Worm (Caenorhabditis elegans) whole organism, L1 larva: ENCODE results near the gene prde-1.

ENCODE experiments used
- C16A3.4 ChIP-seq: fragments of 150-350 bp; optimal IDR thresholded peaks from 2 replicates; lab custom pipeline; 2014; ENCODE audit warnings: missing biosample characterization, missing genetic modification characterization
- Y116A8C.19 ChIP-seq: sonication (generic microtip); optimal IDR thresholded peaks from 2 replicates; lab custom pipeline; 2016; ENCODE audit warnings: missing compliant biosample characterization, missing genetic modification characterization, borderline replicate concordance
- aha-1 ChIP-seq: fragments of 150-350 bp; optimal IDR thresholded peaks from 2 replicates; lab custom pipeline; 2014; ENCODE audit warnings: missing biosample characterization, missing genetic modification characterization
- alr-1 ChIP-seq: fragments of 200-800 bp; sonication (Bioruptor generic); optimal IDR thresholded peaks from 2 replicates; lab custom pipeline; 2018; ENCODE audit warnings: borderline replicate concordance, mild to moderate bottlenecking, missing genetic modification characterization, missing compliant biosample characterization
- aly-2 ChIP-seq: fragments of 150-350 bp; optimal IDR thresholded peaks from 2 replicates; lab custom pipeline; 2014; ENCODE audit warnings: missing biosample characterization, missing genetic modification characterization
- ama-1 ChIP-seq: fragments of 150-350 bp; optimal IDR thresholded peaks from 2 replicates; lab custom pipeline; 2014
- blmp-1 ChIP-seq: fragments of 150-350 bp; optimal IDR thresholded peaks from 2 replicates; lab custom pipeline; 2014; ENCODE audit warnings: missing biosample characterization, missing genetic modification characterization
- ceh-82 ChIP-seq, 3 experiments: fragments of 150-350 bp in 1 of 3; sonication (generic microtip) in 2 of 3; optimal IDR thresholded peaks; 2 replicates each; lab custom pipeline; 2014 to 2017; ENCODE audit warnings: missing biosample characterization in 3 of 3, missing genetic modification characterization in 3 of 3
- ceh-88 ChIP-seq: fragments of 200-800 bp; sonication (Bioruptor generic); IDR thresholded peaks from 2 replicates; pipeline ENCODE4 v1.3.6; 2022; ENCODE audit warnings: missing genetic modification characterization, missing compliant biosample characterization
- dpl-1 ChIP-seq, 3 experiments: fragments of 150-350 bp in 2 of 3; sonication (generic microtip) in 1 of 3; optimal IDR thresholded peaks; 2 replicates each; lab custom pipeline; 2014 to 2017; ENCODE audit warnings: missing biosample characterization in 3 of 3, missing genetic modification characterization in 3 of 3, missing genetic modification reagents in 3 of 3
- efl-1 ChIP-seq, 4 experiments: fragments of 150-350 bp; optimal IDR thresholded peaks in 3 of 4; peaks in 1 of 4; 1 replicate in 1 of 4; 2 replicates in 3 of 4; lab custom pipeline; 2014; ENCODE audit warnings: missing biosample characterization in 2 of 4, missing genetic modification characterization in 2 of 4, missing genetic modification reagents in 2 of 4
- egl-27 ChIP-seq, 2 experiments: fragments of 150-350 bp in 1 of 2; sonication (generic microtip); optimal IDR thresholded peaks; 3 replicates each; lab custom pipeline; 2017 to 2018; ENCODE audit warnings: missing biosample characterization in 2 of 2, missing genetic modification characterization in 2 of 2, missing genetic modification reagents in 2 of 2
- elt-2 ChIP-seq: sonication (generic microtip); optimal IDR thresholded peaks from 2 replicates; lab custom pipeline; 2016; ENCODE audit warnings: missing genetic modification characterization, mild to moderate bottlenecking, inconsistent platforms, missing compliant biosample characterization, missing genetic modification reagents
- fkh-10 ChIP-seq: sonication (generic microtip); optimal IDR thresholded peaks from 2 replicates; lab custom pipeline; 2017; ENCODE audit warnings: missing biosample characterization, missing genetic modification reagents, missing genetic modification characterization
- fkh-8 ChIP-seq: sonication (generic microtip); optimal IDR thresholded peaks from 2 replicates; lab custom pipeline; 2016; ENCODE audit warnings: mild to moderate bottlenecking, missing genetic modification characterization, missing compliant biosample characterization
- fos-1 ChIP-seq: fragments of 150-350 bp; optimal IDR thresholded peaks from 2 replicates; lab custom pipeline; 2014; ENCODE audit warnings: missing biosample characterization, missing genetic modification characterization
- hlh-4 ChIP-seq: sonication (generic microtip); optimal IDR thresholded peaks from 2 replicates; lab custom pipeline; 2016; ENCODE audit warnings: mild to moderate bottlenecking, missing genetic modification characterization, missing compliant biosample characterization
- irx-1 ChIP-seq: sonication (generic microtip); optimal IDR thresholded peaks from 2 replicates; lab custom pipeline; 2016; ENCODE audit warnings: missing genetic modification characterization, missing compliant biosample characterization
- jun-1 ChIP-seq: fragments of 150-350 bp; optimal IDR thresholded peaks from 2 replicates; lab custom pipeline; 2014; ENCODE audit warnings: missing biosample characterization, missing genetic modification reagents, missing genetic modification characterization
- lin-13 ChIP-seq: fragments of 150-350 bp; optimal IDR thresholded peaks from 2 replicates; lab custom pipeline; 2014; ENCODE audit warnings: missing biosample characterization, missing genetic modification reagents, missing genetic modification characterization
- lin-14 ChIP-seq: fragments of 200-800 bp; sonication (Bioruptor generic); optimal IDR thresholded peaks from 2 replicates; lab custom pipeline; 2018; ENCODE audit warnings: mild to moderate bottlenecking, missing genetic modification characterization, moderate library complexity, missing compliant biosample characterization
- lin-35 ChIP-seq, 2 experiments: fragments of 150-350 bp; optimal IDR thresholded peaks; 2 replicates each; lab custom pipeline; 2014; ENCODE audit warnings: missing biosample characterization in 2 of 2, missing genetic modification characterization in 2 of 2, missing genetic modification reagents in 2 of 2
- lir-3 ChIP-seq: sonication (generic microtip); optimal IDR thresholded peaks from 2 replicates; lab custom pipeline; 2016; ENCODE audit warnings: mild to moderate bottlenecking, missing genetic modification characterization, moderate library complexity, missing compliant biosample characterization; ENCODE audit not compliant: poor library complexity
- mab-9 ChIP-seq: fragments of 200-800 bp; sonication (Bioruptor generic); IDR thresholded peaks from 2 replicates; pipeline ENCODE4 v1.3.6; 2022; ENCODE audit warnings: missing genetic modification reagents, missing genetic modification characterization, missing compliant biosample characterization
- mdl-1 ChIP-seq, 2 experiments: fragments of 150-350 bp; optimal IDR thresholded peaks; 2 replicates each; lab custom pipeline; 2014 to 2017; ENCODE audit warnings: missing biosample characterization in 2 of 2, missing genetic modification characterization in 2 of 2, inconsistent platforms in 1 of 2
- mef-2 ChIP-seq: fragments of 150-350 bp; optimal IDR thresholded peaks from 2 replicates; lab custom pipeline; 2014; ENCODE audit warnings: missing biosample characterization, missing genetic modification characterization
- nhr-11 ChIP-seq: fragments of 150-350 bp; optimal IDR thresholded peaks from 2 replicates; lab custom pipeline; 2014; ENCODE audit warnings: missing biosample characterization, missing genetic modification characterization
- nhr-19 ChIP-seq: fragments of 200-800 bp; sonication (Bioruptor generic); conservative IDR thresholded peaks from 2 replicates; pipeline ENCODE4 v1.3.6; 2022; ENCODE audit warnings: missing genetic modification characterization, missing compliant biosample characterization
- nhr-20 ChIP-seq: sonication (generic microtip); optimal IDR thresholded peaks from 2 replicates; lab custom pipeline; 2016; ENCODE audit warnings: mild to moderate bottlenecking, missing genetic modification characterization, missing compliant biosample characterization
- nhr-28 ChIP-seq: fragments of 150-350 bp; optimal IDR thresholded peaks from 2 replicates; lab custom pipeline; 2014; ENCODE audit warnings: missing biosample characterization, missing genetic modification characterization
- nhr-47 ChIP-seq: sonication (generic microtip); optimal IDR thresholded peaks from 2 replicates; lab custom pipeline; 2016; ENCODE audit warnings: mild to moderate bottlenecking, missing genetic modification characterization, moderate library complexity, missing compliant biosample characterization
- nhr-77 ChIP-seq: fragments of 150-350 bp; optimal IDR thresholded peaks from 2 replicates; lab custom pipeline; 2014; ENCODE audit warnings: missing biosample characterization, missing genetic modification characterization
- nhr-85 ChIP-seq: sonication (generic microtip); peaks from one replicate; lab custom pipeline; 2016; ENCODE audit warnings: missing genetic modification characterization, inconsistent platforms, missing compliant biosample characterization
- nhr-90 ChIP-seq: sonication (generic microtip); optimal IDR thresholded peaks from 2 replicates; lab custom pipeline; 2016; ENCODE audit warnings: mild to moderate bottlenecking, missing genetic modification characterization, missing compliant biosample characterization; ENCODE audit not compliant: poor library complexity
- pax-3 ChIP-seq: fragments of 200-800 bp; sonication (Bioruptor generic); optimal IDR thresholded peaks from 2 replicates; lab custom pipeline; 2018; ENCODE audit warnings: mild to moderate bottlenecking, missing genetic modification characterization, moderate library complexity, missing compliant biosample characterization
- rnt-1 ChIP-seq: sonication (generic microtip); optimal IDR thresholded peaks from 2 replicates; lab custom pipeline; 2016; ENCODE audit warnings: mild to moderate bottlenecking, missing genetic modification characterization, moderate library complexity, missing compliant biosample characterization
- snpc-4 ChIP-seq: fragments of 150-350 bp; optimal IDR thresholded peaks from 2 replicates; lab custom pipeline; 2014; ENCODE audit warnings: missing biosample characterization, missing genetic modification characterization
- snu-23 ChIP-seq: sonication (generic microtip); optimal IDR thresholded peaks from 2 replicates; lab custom pipeline; 2016; ENCODE audit warnings: missing genetic modification characterization, missing compliant biosample characterization
- sptf-1 ChIP-seq: fragments of 150-350 bp; optimal IDR thresholded peaks from 2 replicates; lab custom pipeline; 2014; ENCODE audit warnings: missing biosample characterization, missing genetic modification characterization
- sup-37 ChIP-seq: fragments of 200-800 bp; sonication (Bioruptor generic); optimal IDR thresholded peaks from 2 replicates; lab custom pipeline; 2018; ENCODE audit warnings: mild to moderate bottlenecking, missing genetic modification characterization, missing compliant biosample characterization
- swsn-7 ChIP-seq: sonication (generic microtip); optimal IDR thresholded peaks from 2 replicates; lab custom pipeline; 2016; ENCODE audit warnings: missing genetic modification characterization, missing compliant biosample characterization
- tbx-2 ChIP-seq: sonication (generic microtip); optimal IDR thresholded peaks from 2 replicates; lab custom pipeline; 2016; ENCODE audit warnings: missing genetic modification characterization, missing compliant biosample characterization
- unc-130 ChIP-seq: fragments of 150-350 bp; optimal IDR thresholded peaks from 2 replicates; lab custom pipeline; 2017; ENCODE audit warnings: missing biosample characterization, missing genetic modification characterization, inconsistent platforms
- unc-62 ChIP-seq: fragments of 150-350 bp; optimal IDR thresholded peaks from 2 replicates; lab custom pipeline; 2014; ENCODE audit warnings: missing biosample characterization, missing genetic modification reagents, missing genetic modification characterization
- vab-15 ChIP-seq: sonication (generic microtip); optimal IDR thresholded peaks from 2 replicates; lab custom pipeline; 2017; ENCODE audit warnings: missing genotype, mild to moderate bottlenecking, missing genetic modification characterization, missing compliant biosample characterization
- xbp-1 ChIP-seq: sonication (generic microtip); optimal IDR thresholded peaks from 2 replicates; lab custom pipeline; 2016; ENCODE audit warnings: missing genetic modification characterization, missing compliant biosample characterization
- ztf-11 ChIP-seq, 2 experiments: sonication (generic microtip); optimal IDR thresholded peaks; 2 replicates each; lab custom pipeline; 2016 to 2017; ENCODE audit warnings: missing genetic modification characterization in 2 of 2, missing biosample characterization in 1 of 2, missing compliant biosample characterization in 1 of 2
- ztf-4 ChIP-seq: fragments of 150-350 bp; optimal IDR thresholded peaks from 2 replicates; lab custom pipeline; 2014; ENCODE audit warnings: missing biosample characterization, missing genetic modification characterization

prde-1 gene

ce11 chrV:15563985-15564384, 25.9 kb downstream of the prde-1 start (continued):
- TF ChIP-seq ztf-4 = peak; percentile 59
- TF ChIP-seq Y116A8C.19 (tag; lab: Kevin White, UChicago) = no peak
- no peak for TF ChIP-seq fkh-10 (GFP tag; lab: Kevin White, UChicago)
- TF ChIP-seq efl-1 (optimal IDR thresholded peaks at IDR 0.05; lab: Kevin White, UChicago) = peak in 1 of 2 experiments; percentile 35
- peak; percentile 23 to 82 for TF ChIP-seq efl-1 (GFP tag; optimal IDR thresholded peaks at IDR 0.05 in 1 of 2; lab: Kevin White, UChicago)
- no peak for TF ChIP-seq aly-2
- TF ChIP-seq lin-14 = peak; percentile 72
- TF ChIP-seq nhr-90 = peak; percentile 35
- TF ChIP-seq mef-2 = no peak
- no peak for TF ChIP-seq sup-37 (GFP tag; lab: Kevin White, UChicago)
- TF ChIP-seq rnt-1 (tag; lab: Kevin White, UChicago) = peak; percentile 87
- TF ChIP-seq nhr-20 (tag; lab: Kevin White, UChicago) = peak; percentile 93
- TF ChIP-seq elt-2 = peak; percentile 64
- TF ChIP-seq swsn-7 (tag; lab: Kevin White, UChicago) = peak; percentile 22

- TF ChIP-seq irx-1 (tag; lab: Kevin White, UChicago) = peak; percentile 52
- no peak for TF ChIP-seq fkh-10 (GFP tag; lab: Kevin White, UChicago)
- TF ChIP-seq nhr-77 = peak; percentile 17
- peak; percentile 50 to 72 (median 66) for TF ChIP-seq dpl-1 (GFP tag; optimal IDR thresholded peaks at IDR 0.05; lab: Kevin White, UChicago)
- TF ChIP-seq nhr-19 = peak; percentile 100
- TF ChIP-seq lin-14 = peak; percentile 93
- TF ChIP-seq nhr-90 = peak; percentile 82
- no peak for TF ChIP-seq egl-27 (tag; optimal IDR thresholded peaks at IDR 0.05; lab: Kevin White, UChicago)
- peak; percentile 67 for TF ChIP-seq nhr-11
- no peak for TF ChIP-seq sptf-1 (tag; lab: Kevin White, UChicago)
- TF ChIP-seq vab-15 (tag; lab: Kevin White, UChicago) = no peak
- peak; percentile 93 for TF ChIP-seq C16A3.4 (tag; lab: Kevin White, UChicago)
- peak; percentile 43 for TF ChIP-seq ama-1 (lab: Kevin White, UChicago)
- TF ChIP-seq ztf-11 (tag; optimal IDR thresholded peaks at IDR 0.05; lab: Kevin White, UChicago) = peak in 1 of 2 experiments; percentile 48
- TF ChIP-seq hlh-4 (tag; lab: Kevin White, UChicago) = no peak
- peak; percentile 89 for TF ChIP-seq tbx-2 (tag; lab: Kevin White, UChicago)
- peak; percentile 71 for TF ChIP-seq lir-3
- TF ChIP-seq alr-1 (tag; lab: Kevin White, UChicago) = no peak
- peak; percentile 89 for TF ChIP-seq nhr-85 (tag; lab: Kevin White, UChicago)
- peak; percentile 0 for TF ChIP-seq aha-1 (tag; lab: Kevin White, UChicago)
- peak; percentile 53 to 65 for TF ChIP-seq efl-1 (optimal IDR thresholded peaks at IDR 0.05; lab: Kevin White, UChicago)
- TF ChIP-seq efl-1 (GFP tag; optimal IDR thresholded peaks at IDR 0.05 in 1 of 2; lab: Kevin White, UChicago) = peak; percentile 60 to 96
- TF ChIP-seq fkh-8 (tag; lab: Kevin White, UChicago) = peak; percentile 39
- TF ChIP-seq mdl-1 (tag; optimal IDR thresholded peaks at IDR 0.05; lab: Kevin White, UChicago) = peak in 1 of 2 experiments; percentile 99
- TF ChIP-seq nhr-28 (tag; lab: Kevin White, UChicago) = no peak
- TF ChIP-seq unc-62 (GFP tag; lab: Kevin White, UChicago) = no peak
- peak; percentile 74 for TF ChIP-seq lin-13 (GFP tag; lab: Kevin White, UChicago)
- peak; percentile 54 for TF ChIP-seq xbp-1 (tag; lab: Kevin White, UChicago)
- TF ChIP-seq unc-130 (tag; lab: Kevin White, UChicago) = peak; percentile 99
- TF ChIP-seq snu-23 (GFP tag; lab: Kevin White, UChicago) = peak; percentile 92
- peak; percentile 53; the same call in 1 of the 2 replicates for TF ChIP-seq ceh-88 (GFP tag; lab: Robert Waterston, UW)
- peak; percentile 2 for TF ChIP-seq fos-1 (tag; lab: Kevin White, UChicago)
- TF ChIP-seq lin-35 (GFP tag; optimal IDR thresholded peaks at IDR 0.05; lab: Kevin White, UChicago) = peak; percentile 62 to 87
- TF ChIP-seq mab-9 = peak; percentile 68
- TF ChIP-seq rnt-1 (tag; lab: Kevin White, UChicago) = peak; percentile 84
- peak in 1 of 3 experiments; percentile 44 for TF ChIP-seq ceh-82 (tag; optimal IDR thresholded peaks at IDR 0.05; lab: Kevin White, UChicago)
- peak; percentile 64 for TF ChIP-seq mef-2
- TF ChIP-seq blmp-1 (tag; lab: Kevin White, UChicago) = peak; percentile 62
- TF ChIP-seq snpc-4 (tag; lab: Kevin White, UChicago) = peak; percentile 36
- peak; percentile 76 for TF ChIP-seq nhr-47
- peak; percentile 7 for TF ChIP-seq pax-3
- TF ChIP-seq jun-1 (tag; lab: Kevin White, UChicago) = peak; percentile 71
Observed at ce11 chrV:15566511-15567178, 28.6 kb downstream of the prde-1 start.
